Worm (Caenorhabditis elegans) whole organism, midembryonic: ENCODE measurements around the gene mgl-3.
A peak's percentile ranks its signal among the peaks of the same experiment; 100 is the strongest.

ENCODE experiments used
- T22C8.4 ChIP-seq: fragments of 200-800 bp; sonication (Bioruptor generic); IDR thresholded peaks from 2 replicates; pipeline ENCODE4 v1.3.6; 2022; ENCODE audit warnings: missing genetic modification characterization, missing compliant biosample characterization
- cog-1 ChIP-seq: sonication (generic microtip); optimal IDR thresholded peaks from 2 replicates; lab custom pipeline; 2016; ENCODE audit warnings: missing genetic modification characterization, missing compliant biosample characterization
- flt-1 ChIP-seq: fragments of 200-800 bp; sonication (Bioruptor generic); IDR thresholded peaks from 2 replicates; pipeline ENCODE4 v1.3.6; 2022; ENCODE audit warnings: missing genetic modification characterization, missing compliant biosample characterization
- klf-2 ChIP-seq: fragments of 200-800 bp; sonication (Bioruptor generic); conservative IDR thresholded peaks from 2 replicates; pipeline ENCODE4 v1.3.6; 2022; ENCODE audit warnings: missing genetic modification reagents, missing genetic modification characterization, missing compliant biosample characterization
- med-1 ChIP-seq: sonication (generic microtip); optimal IDR thresholded peaks from 2 replicates; lab custom pipeline; 2017; ENCODE audit warnings: missing genetic modification characterization, mild to moderate bottlenecking, missing compliant biosample characterization, antibody characterized with exemption, missing genetic modification reagents; ENCODE audit not compliant: insufficient read depth
- ref-1 ChIP-seq: fragments of 200-800 bp; sonication (Bioruptor generic); conservative IDR thresholded peaks from 2 replicates; pipeline ENCODE4 v1.3.6; 2022; ENCODE audit warnings: missing genetic modification reagents, missing genetic modification characterization, missing compliant biosample characterization
- tab-1 ChIP-seq: fragments of 200-800 bp; sonication (Bioruptor generic); IDR thresholded peaks from 2 replicates; pipeline ENCODE4 v1.3.6; 2022; ENCODE audit warnings: missing genetic modification characterization, missing compliant biosample characterization
- ztf-23 ChIP-seq: fragments of 200-800 bp; sonication (Bioruptor generic); IDR thresholded peaks from 2 replicates; pipeline ENCODE4 v1.3.6; 2022; ENCODE audit warnings: missing genetic modification reagents, missing genetic modification characterization, missing compliant biosample characterization
- ztf-29 ChIP-seq: fragments of 200-800 bp; sonication (Bioruptor generic); IDR thresholded peaks from 2 replicates; pipeline ENCODE4 v1.3.6; 2022; ENCODE audit warnings: missing genetic modification reagents, missing genetic modification characterization, missing compliant biosample characterization

Gene mgl-3

DNA sequence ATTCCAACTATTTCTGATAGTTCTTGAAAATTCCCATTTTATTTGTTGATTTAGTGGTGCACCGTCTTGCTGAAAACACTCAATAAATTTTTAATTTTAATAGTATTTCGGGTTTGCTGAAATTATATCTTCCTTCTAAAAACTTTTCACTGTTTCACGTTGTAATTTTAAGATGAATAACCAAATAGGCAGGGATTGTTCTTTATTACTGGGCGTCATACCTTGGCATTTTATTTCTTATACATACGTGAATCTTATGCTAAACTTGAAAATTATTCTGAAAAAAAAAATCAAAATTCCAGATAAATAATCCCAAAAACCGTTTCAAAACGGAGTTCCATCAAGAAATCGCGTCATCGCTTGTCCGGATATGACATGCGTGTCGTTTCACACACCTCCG, at the start of gene mgl-3:
Gene mgl-3, plus strand, starts transcription at position 301 of the 400 bp plus-strand sequence.
- TF ChIP-seq tab-1 (GFP tag; lab: Robert Waterston, UW) = no peak
- no peak for TF ChIP-seq cog-1 (tag; lab: Kevin White, UChicago)
- no peak for TF ChIP-seq med-1 (GFP tag; lab: Kevin White, UChicago)
- no peak for TF ChIP-seq ztf-23
- no peak for TF ChIP-seq klf-2 (GFP tag; lab: Robert Waterston, UW)
- no peak for TF ChIP-seq flt-1 (GFP tag; lab: Robert Waterston, UW)
- TF ChIP-seq T22C8.4 (GFP tag; lab: Robert Waterston, UW) = no peak
- no peak for TF ChIP-seq ref-1 (GFP tag; lab: Robert Waterston, UW)
- no peak for TF ChIP-seq ztf-29

DNA sequence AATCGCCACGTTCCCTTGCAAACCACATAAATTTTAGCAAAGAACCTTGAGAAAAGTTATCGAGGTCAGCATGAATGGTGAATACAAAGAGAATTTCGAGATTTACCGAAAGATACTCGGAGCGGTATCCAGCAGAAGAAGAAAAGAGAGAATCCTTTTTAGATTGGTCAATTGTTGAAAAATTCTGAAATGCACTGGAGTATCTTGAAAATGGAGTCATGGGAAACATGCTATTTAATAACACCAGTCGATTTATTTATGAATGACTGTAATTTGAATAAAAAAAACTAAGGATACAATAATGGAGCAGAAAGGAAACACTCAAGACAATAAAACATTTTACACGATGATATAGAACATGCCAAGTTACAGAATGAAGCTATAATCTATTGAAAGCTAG, 48.9 kb upstream of the mgl-3 start:
- TF ChIP-seq ztf-29 = no peak
- TF ChIP-seq cog-1 (tag; lab: Kevin White, UChicago) = no peak
- TF ChIP-seq ztf-23 = no peak
- no peak for TF ChIP-seq klf-2 (GFP tag; lab: Robert Waterston, UW)
- TF ChIP-seq tab-1 (GFP tag; lab: Robert Waterston, UW) = no peak
- TF ChIP-seq med-1 (GFP tag; lab: Kevin White, UChicago) = no peak
- TF ChIP-seq ref-1 (GFP tag; lab: Robert Waterston, UW) = no peak
- no peak for TF ChIP-seq flt-1 (GFP tag; lab: Robert Waterston, UW)
- TF ChIP-seq T22C8.4 (GFP tag; lab: Robert Waterston, UW) = no peak

ce11 chrIV:5391507-5392057, 47.2 kb upstream of the mgl-3 start, which contains the start of the genes htp-1 and ZK616.5:
htp-1 (minus strand) TSS chrIV:5391557.
ZK616.5 (plus strand) TSS chrIV:5391929.
- TF ChIP-seq cog-1 (tag; lab: Kevin White, UChicago) (no peak), ref-1 (GFP tag; lab: Robert Waterston, UW) (no peak), ztf-29 (no peak)

ce11 chrIV:5393566-5393965, 45.2 kb upstream of the mgl-3 start:
- TF ChIP-seq T22C8.4 (GFP tag; lab: Robert Waterston, UW) (no peak), ref-1 (GFP tag; lab: Robert Waterston, UW) (no peak), ztf-29 (no peak), cog-1 (tag; lab: Kevin White, UChicago) (no peak), flt-1 (GFP tag; lab: Robert Waterston, UW) (no peak), med-1 (GFP tag; lab: Kevin White, UChicago) (no peak), ztf-23 (no peak)

ce11 chrIV:5394687-5395086, 44.1 kb upstream of the mgl-3 start, which contains the start of the genes perm-3 and swsn-6:
perm-3 (minus strand) TSS chrIV:5394804.
swsn-6 (plus strand) TSS chrIV:5395033.
- TF ChIP-seq T22C8.4 (GFP tag; lab: Robert Waterston, UW) (peak; percentile 85; the same call in 1 of the 2 replicates), flt-1 (GFP tag; lab: Robert Waterston, UW) (peak; percentile 66; the same call in 1 of the 2 replicates), ztf-23 (no peak)

- TF ChIP-seq med-1 (GFP tag; lab: Kevin White, UChicago) = no peak
- no peak for TF ChIP-seq flt-1 (GFP tag; lab: Robert Waterston, UW)
- no peak for TF ChIP-seq cog-1 (tag; lab: Kevin White, UChicago)
- TF ChIP-seq ztf-23 = no peak
- TF ChIP-seq tab-1 (GFP tag; lab: Robert Waterston, UW) = no peak
- TF ChIP-seq ztf-29 = no peak
- no peak for TF ChIP-seq ref-1 (GFP tag; lab: Robert Waterston, UW)
- TF ChIP-seq T22C8.4 (GFP tag; lab: Robert Waterston, UW) = no peak
Observed at ce11 chrIV:5396769-5397168, 42.0 kb upstream of the mgl-3 start, which contains the start of gene ZK616.3. ZK616.3 (plus strand) TSS chrIV:5397069.

- TF ChIP-seq flt-1 (GFP tag; lab: Robert Waterston, UW) (no peak), ref-1 (GFP tag; lab: Robert Waterston, UW) (no peak), cog-1 (tag; lab: Kevin White, UChicago) (no peak), tab-1 (GFP tag; lab: Robert Waterston, UW) (no peak), klf-2 (GFP tag; lab: Robert Waterston, UW) (no peak), ztf-29 (no peak), T22C8.4 (GFP tag; lab: Robert Waterston, UW) (no peak), med-1 (GFP tag; lab: Kevin White, UChicago) (no peak), ztf-23 (no peak)
Observed at ce11 chrIV:5397539-5397938, 41.3 kb upstream of the mgl-3 start, which contains the start of gene ZK616.2. ZK616.2 (plus strand) TSS chrIV:5397839.

ce11 chrIV:5400609-5401008, 38.2 kb upstream of the mgl-3 start, which contains the start of gene ZK616.1:
ZK616.1 (plus strand) TSS chrIV:5400909.
- TF ChIP-seq klf-2 (GFP tag; lab: Robert Waterston, UW) = no peak

DNA sequence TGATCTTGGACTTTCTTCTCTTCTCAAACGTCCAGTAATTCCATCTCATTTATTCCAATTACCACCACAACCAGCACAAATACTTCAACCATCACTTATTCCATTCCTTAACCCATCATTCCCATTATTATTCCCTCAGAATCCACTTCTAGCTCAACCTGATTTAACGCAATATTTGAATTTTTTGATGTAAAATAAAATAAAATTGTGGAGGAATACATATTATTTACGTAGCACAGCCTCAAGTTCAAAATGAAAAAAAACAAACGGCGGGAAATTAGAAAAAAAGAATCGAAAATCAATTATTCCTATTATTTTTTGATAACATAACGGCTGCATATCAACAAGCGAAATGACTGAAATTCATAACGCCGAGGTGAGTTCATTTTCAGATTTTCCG, 33.5 kb upstream of the mgl-3 start, which contains the start of gene ZK616.61:
Gene ZK616.61, plus strand, starts transcription at position 301 of the 400 bp plus-strand sequence.
- no peak for TF ChIP-seq ref-1 (GFP tag; lab: Robert Waterston, UW)
- TF ChIP-seq tab-1 (GFP tag; lab: Robert Waterston, UW) = no peak
- TF ChIP-seq med-1 (GFP tag; lab: Kevin White, UChicago) = no peak

- no peak for TF ChIP-seq med-1 (GFP tag; lab: Kevin White, UChicago)
- TF ChIP-seq T22C8.4 (GFP tag; lab: Robert Waterston, UW) = no peak
- TF ChIP-seq ref-1 (GFP tag; lab: Robert Waterston, UW) = no peak
- no peak for TF ChIP-seq cog-1 (tag; lab: Kevin White, UChicago)
- no peak for TF ChIP-seq tab-1 (GFP tag; lab: Robert Waterston, UW)
- TF ChIP-seq ztf-23 = no peak
- no peak for TF ChIP-seq ztf-29
- TF ChIP-seq flt-1 (GFP tag; lab: Robert Waterston, UW) = no peak
- no peak for TF ChIP-seq klf-2 (GFP tag; lab: Robert Waterston, UW)
Observed at ce11 chrIV:5409112-5409511, 29.7 kb upstream of the mgl-3 start.
